Fruit fly (Drosophila melanogaster): ENCODE results near the gene CG4440.

CG4440 gene

DNA sequence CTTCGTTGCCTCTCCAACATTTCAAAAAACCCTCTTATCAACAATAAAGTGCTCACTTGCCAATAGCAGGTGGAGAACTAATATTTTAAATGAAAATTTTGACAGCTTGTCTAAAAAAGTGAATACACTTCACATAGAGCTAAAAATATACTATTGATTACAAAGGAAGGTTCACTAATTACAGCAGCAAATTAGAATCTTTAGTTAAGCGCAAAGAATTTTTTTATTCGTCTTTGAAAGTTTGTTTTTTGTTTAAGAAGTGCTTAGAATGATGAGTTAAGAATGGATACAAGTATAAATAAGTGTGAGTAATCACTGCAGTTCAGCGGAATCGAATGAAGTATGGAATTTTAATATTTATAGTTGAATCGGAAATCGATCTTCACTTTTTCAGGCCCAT is 12.5 kb downstream of the CG4440 start, which contains the start of gene CG44405:
Gene CG44405 (minus strand): TSS at position 101 of the 400 bp plus-strand sequence.
- no peak for TF ChIP-seq CG10348 (GFP tag; IDR thresholded peaks at IDR 0.05)

DNA sequence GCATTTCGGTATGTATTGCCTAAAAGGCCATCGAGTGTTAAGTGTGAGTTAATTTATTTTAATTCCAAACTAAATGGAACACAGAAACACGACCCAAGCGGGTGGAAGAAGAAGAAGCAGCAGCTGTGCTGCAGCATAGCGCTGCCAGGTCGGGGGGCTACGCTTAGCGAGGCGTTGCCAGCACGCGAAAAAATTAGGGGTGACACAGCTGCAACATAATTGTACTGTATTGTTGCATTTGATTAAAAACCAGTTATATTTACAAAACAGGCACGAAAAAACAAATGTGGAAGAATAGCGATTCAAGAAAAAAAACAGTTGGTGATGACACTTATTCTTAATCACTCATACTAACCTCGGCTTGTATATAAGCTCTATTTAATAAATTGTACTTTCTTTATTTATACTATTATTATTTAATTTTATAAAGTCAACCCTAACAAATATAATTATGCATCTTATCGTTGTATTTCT is 20.5 kb downstream of the CG4440 start:
- TF ChIP-seq CG12605 (GFP tag; IDR thresholded peaks at IDR 0.05): no peak; the same call in 1 of the 2 replicates
- TF ChIP-seq CG8301 (tag; optimal IDR thresholded peaks at IDR 0.05): no peak
- peak; percentile 77; the same call in 2 of the 3 replicates for TF ChIP-seq CG4496 (GFP tag; IDR thresholded peaks at IDR 0.05)
- peak; percentile 45; the same call in 1 of the 2 replicates for TF ChIP-seq rn (GFP tag; IDR thresholded peaks at IDR 0.05)
- no peak for TF ChIP-seq Pif1B (GFP tag; optimal IDR thresholded peaks at IDR 0.05)
- TF ChIP-seq CG34367 (tag; optimal IDR thresholded peaks at IDR 0.05): no peak
- no peak for TF ChIP-seq gl (tag; optimal IDR thresholded peaks at IDR 0.05)
- TF ChIP-seq Pif1A (GFP tag; optimal IDR thresholded peaks at IDR 0.05): no peak
- no peak for TF ChIP-seq D1 (tag; optimal IDR thresholded peaks at IDR 0.05)
- no peak for TF ChIP-seq CG13204 (GFP tag; optimal IDR thresholded peaks at IDR 0.05)
- peak; percentile 68 for TF ChIP-seq CG32121 (GFP tag; IDR thresholded peaks at IDR 0.05)
- no peak for TF ChIP-seq CG9948 (tag; optimal IDR thresholded peaks at IDR 0.05)
- TF ChIP-seq CG14655 (GFP tag; optimal IDR thresholded peaks at IDR 0.05): no peak
- TF ChIP-seq CG10348 (GFP tag; IDR thresholded peaks at IDR 0.05): no peak
- peak; percentile 40 for TF ChIP-seq Ets98B (GFP tag; IDR thresholded peaks at IDR 0.05)
- TF ChIP-seq Snoo (tag; optimal IDR thresholded peaks at IDR 0.05): peak; percentile 74
- TF ChIP-seq CG17806 (tag; optimal IDR thresholded peaks at IDR 0.05): peak; percentile 9
- TF ChIP-seq CG8159 (tag; optimal IDR thresholded peaks at IDR 0.05): no peak
- TF ChIP-seq CG15710 (tag; optimal IDR thresholded peaks at IDR 0.05): peak; percentile 46
- TF ChIP-seq EcR (GFP tag; optimal IDR thresholded peaks at IDR 0.05): no peak
- TF ChIP-seq fd96Ca (GFP tag; IDR thresholded peaks at IDR 0.05): peak; percentile 62; the same call in 2 of the 3 replicates

DNA sequence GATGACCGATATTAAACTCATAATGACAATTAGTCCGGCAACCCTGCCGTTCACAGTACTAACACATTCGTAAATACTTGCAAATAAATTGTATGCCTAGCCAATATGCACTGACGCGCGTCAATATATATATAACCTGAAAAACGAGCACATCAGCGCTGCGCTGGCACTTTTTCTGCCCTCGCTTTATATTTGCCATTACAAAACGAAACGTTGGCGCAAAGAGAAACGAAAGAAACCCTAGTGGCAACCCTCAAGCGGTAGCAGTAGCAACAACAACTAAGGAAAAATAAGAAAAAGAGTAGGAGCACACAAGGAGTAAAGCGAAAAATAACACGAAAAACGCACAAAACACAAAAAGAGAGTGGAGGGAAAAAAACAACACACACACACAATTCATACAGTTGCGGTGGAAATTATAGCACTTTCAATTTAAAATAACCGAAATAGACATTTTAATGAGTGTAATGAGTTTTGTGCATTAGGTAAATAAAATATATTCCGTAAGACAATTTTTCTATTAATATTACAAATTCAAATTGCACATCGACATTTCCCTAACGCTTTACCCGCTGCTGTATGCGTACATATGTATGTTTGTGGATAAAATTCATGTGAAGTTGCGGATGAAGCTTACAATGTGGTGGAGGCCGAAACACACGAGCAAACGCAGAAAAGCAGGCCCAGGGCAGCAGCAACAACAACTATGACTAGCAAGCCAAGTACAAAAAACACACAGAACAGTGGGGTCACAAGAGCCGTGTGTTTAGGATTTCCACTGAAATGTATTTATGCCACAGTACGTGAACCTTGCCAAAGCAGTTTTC is 21.2 kb downstream of the CG4440 start:
- TF ChIP-seq CG17806 (tag; optimal IDR thresholded peaks at IDR 0.05) (peak; percentile 99), rn (GFP tag; IDR thresholded peaks at IDR 0.05) (peak; percentile 97), EcR (GFP tag; optimal IDR thresholded peaks at IDR 0.05) (peak; percentile 73), Snoo (tag; optimal IDR thresholded peaks at IDR 0.05) (peak; percentile 99), CG12605 (GFP tag; IDR thresholded peaks at IDR 0.05) (peak; percentile 99), CG34367 (tag; optimal IDR thresholded peaks at IDR 0.05) (peak; percentile 99), CG8159 (tag; optimal IDR thresholded peaks at IDR 0.05) (peak; percentile 99), fd96Ca (GFP tag; IDR thresholded peaks at IDR 0.05) (peak; percentile 98), CG32121 (GFP tag; IDR thresholded peaks at IDR 0.05) (peak; percentile 99), Pif1B (GFP tag; optimal IDR thresholded peaks at IDR 0.05) (peak; percentile 99), CG15710 (tag; optimal IDR thresholded peaks at IDR 0.05) (peak; percentile 99), gl (tag; optimal IDR thresholded peaks at IDR 0.05) (peak; percentile 98), CG9948 (tag; optimal IDR thresholded peaks at IDR 0.05) (peak; percentile 99), CG8301 (tag; optimal IDR thresholded peaks at IDR 0.05) (peak; percentile 99), Ets98B (GFP tag; IDR thresholded peaks at IDR 0.05) (peak; percentile 99), CG13204 (GFP tag; optimal IDR thresholded peaks at IDR 0.05) (peak; percentile 98), Pif1A (GFP tag; optimal IDR thresholded peaks at IDR 0.05) (peak; percentile 99), CG14655 (GFP tag; optimal IDR thresholded peaks at IDR 0.05) (peak; percentile 99), CG4496 (GFP tag; IDR thresholded peaks at IDR 0.05) (peak; percentile 99), CG10348 (GFP tag; IDR thresholded peaks at IDR 0.05) (peak; percentile 82), D1 (tag; optimal IDR thresholded peaks at IDR 0.05) (peak; percentile 98)

DNA sequence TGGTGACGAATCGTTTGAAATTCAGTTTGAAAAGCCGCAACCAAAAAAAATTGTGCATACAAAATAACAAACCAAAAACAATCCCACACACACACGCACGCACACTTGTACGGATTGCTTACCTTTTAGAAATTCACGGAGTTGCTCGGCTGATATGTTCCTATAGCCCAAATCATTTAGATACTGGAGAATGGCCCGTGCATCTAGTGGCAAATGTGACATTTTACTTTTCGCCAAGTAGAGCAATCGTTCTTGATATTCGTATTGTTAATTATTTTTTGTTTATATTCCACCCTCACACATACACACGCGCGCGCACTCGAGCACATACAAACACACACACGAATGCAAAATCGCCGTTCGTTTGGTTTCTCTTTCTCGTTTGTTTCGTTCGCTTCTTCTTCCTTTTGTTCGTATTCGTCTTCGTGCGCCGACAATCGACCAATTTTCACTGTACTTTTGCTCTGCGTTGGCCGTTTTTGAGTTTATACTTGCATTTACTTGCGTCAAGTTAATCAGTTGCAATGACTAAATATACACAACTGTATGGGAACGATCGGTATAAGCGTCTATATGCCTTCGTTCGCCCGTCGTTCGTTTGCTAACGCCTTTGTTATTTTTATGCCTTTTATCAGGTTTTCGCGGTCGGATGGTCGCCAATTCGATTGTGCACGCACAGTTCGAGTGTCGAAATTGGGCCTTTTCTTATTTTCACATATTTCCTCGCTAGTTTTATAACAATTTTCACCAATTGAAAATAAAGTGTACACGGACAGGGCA is 22.3 kb downstream of the CG4440 start:
- TF ChIP-seq CG4496 (GFP tag; IDR thresholded peaks at IDR 0.05) (0 out of 3 replicates have a peak, but pooled peaks have one; percentile 18), Snoo (tag; optimal IDR thresholded peaks at IDR 0.05) (no peak)

DNA sequence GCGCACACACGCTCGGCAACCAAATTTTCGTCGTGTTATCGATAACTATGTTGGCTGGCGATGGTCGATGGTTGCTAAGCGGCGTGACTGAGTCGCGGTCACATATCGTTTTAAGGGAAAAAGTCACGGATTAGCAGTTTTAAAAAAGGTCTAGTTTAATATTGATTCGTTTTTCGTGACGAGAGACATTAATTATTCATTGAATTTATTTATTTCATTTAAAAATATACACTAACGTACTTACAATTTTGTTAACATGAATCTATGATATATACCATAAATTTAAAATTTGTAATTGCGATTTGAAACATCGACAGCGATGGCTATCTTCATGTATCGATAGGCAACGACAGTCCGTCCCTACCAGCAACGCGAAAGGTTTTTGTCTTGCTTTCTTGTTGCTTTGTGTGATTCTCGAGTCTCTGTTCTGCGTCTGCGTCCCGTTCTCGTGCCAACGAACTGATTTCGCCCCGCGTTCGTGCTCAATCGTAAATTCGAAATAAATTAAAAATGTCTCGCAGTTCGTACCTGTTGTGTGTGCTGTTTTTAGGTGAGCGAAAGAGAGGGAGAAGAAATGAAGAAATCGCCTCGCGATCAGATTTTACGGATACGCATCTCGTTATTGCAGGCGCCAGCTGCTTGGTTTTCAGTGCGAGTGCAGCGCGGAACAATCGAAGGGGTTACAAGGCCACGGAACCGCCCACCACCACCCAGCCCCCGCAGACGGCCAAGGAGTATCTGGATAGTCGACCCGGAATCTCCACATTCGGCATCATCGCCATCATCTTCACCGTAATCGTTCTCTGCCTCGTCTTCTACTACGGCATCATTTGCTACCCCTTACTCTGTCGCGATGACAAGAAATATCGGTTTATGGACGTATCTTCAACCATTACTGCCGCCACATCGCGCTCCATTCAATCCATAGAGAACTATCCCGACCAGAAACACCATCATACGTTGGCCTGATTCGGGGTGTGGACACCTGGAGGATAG is 23.2 kb downstream of the CG4440 start, which contains the start of the genes Hyls1, chif and CG4455:
Gene Hyls1 (minus strand): TSS at position 44 of the 996 bp plus-strand sequence.
Gene chif (minus strand): TSS at position 44 of the 996 bp plus-strand sequence.
Gene CG4455 (plus strand): TSS at position 350 of the 996 bp plus-strand sequence.
- 0 out of 2 replicates have a peak, but pooled peaks have one; percentile 8 for TF ChIP-seq CG12605 (GFP tag; IDR thresholded peaks at IDR 0.05)
- TF ChIP-seq Ets98B (GFP tag; IDR thresholded peaks at IDR 0.05): no peak
- no peak for TF ChIP-seq gl (tag; optimal IDR thresholded peaks at IDR 0.05)
- no peak for TF ChIP-seq D1 (tag; optimal IDR thresholded peaks at IDR 0.05)
- no peak for TF ChIP-seq Pif1B (GFP tag; optimal IDR thresholded peaks at IDR 0.05)
- no peak for TF ChIP-seq fd96Ca (GFP tag; IDR thresholded peaks at IDR 0.05)
- peak; percentile 9 for TF ChIP-seq Pif1A (GFP tag; optimal IDR thresholded peaks at IDR 0.05)
- no peak; the same call in 2 of the 3 replicates for TF ChIP-seq CG4496 (GFP tag; IDR thresholded peaks at IDR 0.05)
- TF ChIP-seq CG9948 (tag; optimal IDR thresholded peaks at IDR 0.05): no peak
- peak; percentile 19 for TF ChIP-seq CG8159 (tag; optimal IDR thresholded peaks at IDR 0.05)
- TF ChIP-seq CG34367 (tag; optimal IDR thresholded peaks at IDR 0.05): no peak
- no peak for TF ChIP-seq CG14655 (GFP tag; optimal IDR thresholded peaks at IDR 0.05)
- TF ChIP-seq Snoo (tag; optimal IDR thresholded peaks at IDR 0.05): peak; percentile 22
- TF ChIP-seq rn (GFP tag; IDR thresholded peaks at IDR 0.05): no peak
- TF ChIP-seq EcR (GFP tag; optimal IDR thresholded peaks at IDR 0.05): peak; percentile 71
- TF ChIP-seq CG17806 (tag; optimal IDR thresholded peaks at IDR 0.05): no peak
- no peak for TF ChIP-seq CG32121 (GFP tag; IDR thresholded peaks at IDR 0.05)
- TF ChIP-seq CG8301 (tag; optimal IDR thresholded peaks at IDR 0.05): no peak
- peak; percentile 25 for TF ChIP-seq CG15710 (tag; optimal IDR thresholded peaks at IDR 0.05)
- TF ChIP-seq CG10348 (GFP tag; IDR thresholded peaks at IDR 0.05): no peak
- no peak for TF ChIP-seq CG13204 (GFP tag; optimal IDR thresholded peaks at IDR 0.05)
